Worm (Caenorhabditis elegans) whole organism, midembryonic: Measurements from ENCODE around the gene oac-38.

ENCODE experiments used
- T22C8.4 ChIP-seq: fragments of 200-800 bp; sonication (Bioruptor generic); IDR thresholded peaks from 2 replicates; pipeline ENCODE4 v1.3.6; 2022; ENCODE audit warnings: missing genetic modification characterization, missing compliant biosample characterization
- cog-1 ChIP-seq: sonication (generic microtip); optimal IDR thresholded peaks from 2 replicates; lab custom pipeline; 2016; ENCODE audit warnings: missing genetic modification characterization, missing compliant biosample characterization
- flt-1 ChIP-seq: fragments of 200-800 bp; sonication (Bioruptor generic); IDR thresholded peaks from 2 replicates; pipeline ENCODE4 v1.3.6; 2022; ENCODE audit warnings: missing genetic modification characterization, missing compliant biosample characterization
- klf-2 ChIP-seq: fragments of 200-800 bp; sonication (Bioruptor generic); conservative IDR thresholded peaks from 2 replicates; pipeline ENCODE4 v1.3.6; 2022; ENCODE audit warnings: missing genetic modification reagents, missing genetic modification characterization, missing compliant biosample characterization
- med-1 ChIP-seq: sonication (generic microtip); optimal IDR thresholded peaks from 2 replicates; lab custom pipeline; 2017; ENCODE audit warnings: missing genetic modification characterization, mild to moderate bottlenecking, missing compliant biosample characterization, antibody characterized with exemption, missing genetic modification reagents; ENCODE audit not compliant: insufficient read depth
- ref-1 ChIP-seq: fragments of 200-800 bp; sonication (Bioruptor generic); conservative IDR thresholded peaks from 2 replicates; pipeline ENCODE4 v1.3.6; 2022; ENCODE audit warnings: missing genetic modification reagents, missing genetic modification characterization, missing compliant biosample characterization
- tab-1 ChIP-seq: fragments of 200-800 bp; sonication (Bioruptor generic); IDR thresholded peaks from 2 replicates; pipeline ENCODE4 v1.3.6; 2022; ENCODE audit warnings: missing genetic modification characterization, missing compliant biosample characterization
- ztf-23 ChIP-seq: fragments of 200-800 bp; sonication (Bioruptor generic); IDR thresholded peaks from 2 replicates; pipeline ENCODE4 v1.3.6; 2022; ENCODE audit warnings: missing genetic modification reagents, missing genetic modification characterization, missing compliant biosample characterization
- ztf-29 ChIP-seq: fragments of 200-800 bp; sonication (Bioruptor generic); IDR thresholded peaks from 2 replicates; pipeline ENCODE4 v1.3.6; 2022; ENCODE audit warnings: missing genetic modification reagents, missing genetic modification characterization, missing compliant biosample characterization

DNA sequence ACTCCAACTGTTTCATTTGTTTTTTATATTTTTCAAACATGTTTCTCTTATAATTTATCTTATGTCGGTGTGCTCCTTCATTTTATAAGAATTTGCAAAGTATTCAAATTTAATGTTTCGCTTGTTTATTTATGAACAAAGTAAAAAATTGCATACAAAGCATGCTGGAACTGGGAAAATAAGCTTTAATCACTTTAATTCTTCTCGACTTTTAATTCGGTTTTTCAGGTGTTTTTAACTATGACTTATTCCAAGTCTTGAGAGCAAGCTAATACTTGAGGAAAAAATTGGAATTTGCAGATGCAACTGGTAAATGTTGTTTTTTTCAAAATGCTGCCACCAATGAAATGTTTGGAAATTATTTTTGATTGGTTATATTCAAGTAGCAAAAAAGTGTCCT, 21.4 kb downstream of the oac-38 start, which contains the start of gene srz-59:
- TF ChIP-seq ztf-23 (GFP tag; lab: Robert Waterston, UW) = no peak
- no peak for TF ChIP-seq flt-1 (GFP tag; lab: Robert Waterston, UW)
- TF ChIP-seq klf-2 (GFP tag; lab: Robert Waterston, UW) = no peak
- TF ChIP-seq ztf-29 (GFP tag; lab: Robert Waterston, UW) = no peak
- no peak for TF ChIP-seq tab-1 (GFP tag; lab: Robert Waterston, UW)
- no peak for TF ChIP-seq cog-1 (tag; lab: Kevin White, UChicago)
- TF ChIP-seq T22C8.4 (GFP tag; lab: Robert Waterston, UW) = no peak
- TF ChIP-seq ref-1 (GFP tag; lab: Robert Waterston, UW) = no peak
- no peak for TF ChIP-seq med-1 (GFP tag; lab: Kevin White, UChicago)
